Fruit fly (Drosophila melanogaster) Kc167 (cell line): Measurements from ENCODE around the gene CG4318.

Experiments used
- Myc ChIP-seq: fragments of >200 bp; optimal IDR thresholded peaks from 2 replicates; lab custom pipeline; 2017; ENCODE audit warnings: missing external identifiers
- Sin3A ChIP-seq: fragments of >200 bp; optimal IDR thresholded peaks from 2 replicates; lab custom pipeline; 2018; ENCODE audit warnings: missing external identifiers
- h ChIP-seq: fragments of >200 bp; optimal IDR thresholded peaks from 3 replicates; lab custom pipeline; 2018; ENCODE audit warnings: missing external identifiers
- insv ChIP-seq: fragments of >200 bp; optimal IDR thresholded peaks from 3 replicates; lab custom pipeline; 2018; ENCODE audit warnings: missing external identifiers
- psq ChIP-seq: fragments of >200 bp; optimal IDR thresholded peaks from 2 replicates; lab custom pipeline; 2017; ENCODE audit warnings: missing external identifiers
- ttk ChIP-seq: sonication (Bioruptor generic); optimal IDR thresholded peaks from 2 replicates; lab custom pipeline; 2017; ENCODE audit warnings: missing external identifiers

DNA sequence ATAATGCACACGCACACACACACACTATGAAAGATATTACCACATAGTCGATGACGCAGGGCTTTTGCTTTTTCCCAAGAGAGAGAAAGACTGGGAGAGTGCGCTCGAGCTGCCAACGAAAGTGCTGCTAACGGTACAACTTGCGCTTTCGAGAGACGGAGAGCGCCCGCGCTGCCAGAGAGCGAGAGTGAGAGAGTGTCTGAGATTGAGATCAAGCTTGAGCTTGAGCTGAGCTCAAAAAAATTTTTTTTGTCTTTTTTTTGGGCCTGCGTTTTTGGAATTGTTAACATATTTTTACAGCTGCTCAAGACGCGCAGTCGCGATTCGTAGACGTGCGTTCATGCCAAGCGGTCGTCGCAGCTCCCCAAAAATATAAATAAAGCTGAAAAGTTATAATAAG is 15.8 kb downstream of the CG4318 start, which contains the start of gene CG32645:
- TF ChIP-seq psq (lab: Kevin White, UChicago), result no peak
- TF ChIP-seq insv (lab: Kevin White, UChicago), result no peak
- TF ChIP-seq ttk (lab: Kevin White, UChicago), result no peak
- TF ChIP-seq Sin3A (lab: Kevin White, UChicago), result no peak
- TF ChIP-seq Myc (lab: Kevin White, UChicago), result no peak
- no peak for TF ChIP-seq h
